Worm (Caenorhabditis elegans) whole organism, L2 larva: ENCODE results near the gene F59B8.1.
A peak's percentile ranks its signal among the peaks of the same experiment; 100 is the strongest.

Experiments used
- C34F6.9 ChIP-seq: fragments of 150-350 bp; optimal IDR thresholded peaks from 2 replicates; lab custom pipeline; 2014; ENCODE audit warnings: missing biosample characterization, missing genetic modification characterization
- F13H6.1 ChIP-seq: sonication (generic microtip); optimal IDR thresholded peaks from 2 replicates; lab custom pipeline; 2016; ENCODE audit warnings: missing genetic modification characterization, missing compliant biosample characterization
- R02D3.7 ChIP-seq: fragments of 150-350 bp; optimal IDR thresholded peaks from 2 replicates; lab custom pipeline; 2014; ENCODE audit warnings: missing biosample characterization, missing genetic modification characterization
- Y55F3AM.14 ChIP-seq: fragments of 200-800 bp; sonication (Bioruptor generic); optimal IDR thresholded peaks from 2 replicates; lab custom pipeline; 2018; ENCODE audit warnings: mild to moderate bottlenecking, missing genetic modification characterization, missing compliant biosample characterization
- ZK546.5 ChIP-seq: sonication (generic microtip); optimal IDR thresholded peaks from 2 replicates; lab custom pipeline; 2017; ENCODE audit warnings: missing biosample characterization, missing genetic modification characterization
- alr-1 ChIP-seq: fragments of 150-350 bp; optimal IDR thresholded peaks from 2 replicates; lab custom pipeline; 2014; ENCODE audit warnings: missing biosample characterization, missing genetic modification characterization
- aly-2 ChIP-seq: fragments of 150-350 bp; optimal IDR thresholded peaks from 2 replicates; lab custom pipeline; 2014; ENCODE audit warnings: missing biosample characterization, missing genetic modification characterization
- ama-1 ChIP-seq: fragments of 150-350 bp; optimal IDR thresholded peaks from 2 replicates; lab custom pipeline; 2018; ENCODE audit warnings: inconsistent platforms
- blmp-1 ChIP-seq: sonication (generic microtip); optimal IDR thresholded peaks from 2 replicates; lab custom pipeline; 2017; ENCODE audit warnings: missing genetic modification characterization, mild to moderate bottlenecking, missing compliant biosample characterization, antibody characterized with exemption, moderate library complexity; ENCODE audit not compliant: insufficient read depth
- ceh-16 ChIP-seq: fragments of 150-350 bp; optimal IDR thresholded peaks from 2 replicates; lab custom pipeline; 2014; ENCODE audit warnings: missing biosample characterization, missing genetic modification characterization
- ceh-82 ChIP-seq: fragments of 150-350 bp; optimal IDR thresholded peaks from 2 replicates; lab custom pipeline; 2014; ENCODE audit warnings: missing biosample characterization, missing genetic modification characterization
- crh-2 ChIP-seq: sonication (generic microtip); optimal IDR thresholded peaks from 2 replicates; lab custom pipeline; 2017; ENCODE audit warnings: missing biosample characterization, missing genetic modification characterization
- dmd-4 ChIP-seq: sonication (generic microtip); optimal IDR thresholded peaks from 2 replicates; lab custom pipeline; 2017; ENCODE audit warnings: missing biosample characterization, missing genetic modification characterization
- egl-27 ChIP-seq: sonication (generic microtip); optimal IDR thresholded peaks from 3 replicates; lab custom pipeline; 2017; ENCODE audit warnings: missing biosample characterization, missing genetic modification reagents, missing genetic modification characterization
- elt-1 ChIP-seq: fragments of 150-350 bp; optimal IDR thresholded peaks from 2 replicates; lab custom pipeline; 2014; ENCODE audit warnings: missing biosample characterization, missing genetic modification characterization
- elt-3 ChIP-seq: sonication (generic microtip); optimal IDR thresholded peaks from 2 replicates; lab custom pipeline; 2017; ENCODE audit warnings: missing biosample characterization, missing genetic modification characterization
- fos-1 ChIP-seq: fragments of 150-350 bp; optimal IDR thresholded peaks from 2 replicates; lab custom pipeline; 2014; ENCODE audit warnings: missing biosample characterization, missing genetic modification characterization
- gmeb-1 ChIP-seq: fragments of 150-350 bp; optimal IDR thresholded peaks from 2 replicates; lab custom pipeline; 2014; ENCODE audit warnings: missing biosample characterization, missing genetic modification characterization
- lin-11 ChIP-seq: fragments of 150-350 bp; sonication (generic microtip); optimal IDR thresholded peaks from 2 replicates; lab custom pipeline; 2014; ENCODE audit warnings: missing biosample characterization, missing genetic modification characterization, inconsistent platforms, mixed read lengths
- lin-13 ChIP-seq: fragments of 150-350 bp; optimal IDR thresholded peaks from 2 replicates; lab custom pipeline; 2014; ENCODE audit warnings: missing biosample characterization, missing genetic modification reagents, missing genetic modification characterization
- lin-39 ChIP-seq: fragments of 150-350 bp; optimal IDR thresholded peaks from 2 replicates; lab custom pipeline; 2014; ENCODE audit warnings: missing biosample characterization, missing genetic modification reagents, missing genetic modification characterization
- lsy-2 ChIP-seq, 2 experiments: fragments of 150-350 bp in 1 of 2; sonication (generic microtip) in 1 of 2; optimal IDR thresholded peaks; 2 replicates each; lab custom pipeline; 2014 to 2017; ENCODE audit warnings: missing biosample characterization in 2 of 2, missing genetic modification characterization in 2 of 2
- mab-5 ChIP-seq: fragments of 150-350 bp; optimal IDR thresholded peaks from 2 replicates; lab custom pipeline; 2014; ENCODE audit warnings: missing biosample characterization, missing genetic modification characterization
- mbf-1 ChIP-seq: sonication (generic microtip); optimal IDR thresholded peaks from 2 replicates; lab custom pipeline; 2017; ENCODE audit warnings: missing biosample characterization, missing genetic modification characterization
- mdl-1 ChIP-seq, 2 experiments: fragments of 150-350 bp in 1 of 2; sonication (generic microtip) in 1 of 2; optimal IDR thresholded peaks; 2 replicates each; lab custom pipeline; 2017; ENCODE audit warnings: missing biosample characterization in 2 of 2, missing genetic modification characterization in 2 of 2
- nhr-10 ChIP-seq: sonication (generic microtip); optimal IDR thresholded peaks from 2 replicates; lab custom pipeline; 2017; ENCODE audit warnings: missing biosample characterization, missing genetic modification characterization
- nhr-11 ChIP-seq: fragments of 150-350 bp; optimal IDR thresholded peaks from 2 replicates; lab custom pipeline; 2014; ENCODE audit warnings: missing biosample characterization, missing genetic modification characterization
- nhr-12 ChIP-seq: fragments of 150-350 bp; optimal IDR thresholded peaks from 2 replicates; lab custom pipeline; 2014; ENCODE audit warnings: missing biosample characterization, missing genetic modification characterization
- nhr-129 ChIP-seq: fragments of 150-350 bp; optimal IDR thresholded peaks from 2 replicates; lab custom pipeline; 2014; ENCODE audit warnings: missing biosample characterization, missing genetic modification characterization
- nhr-21 ChIP-seq: fragments of 150-350 bp; optimal IDR thresholded peaks from 2 replicates; lab custom pipeline; 2014; ENCODE audit warnings: missing biosample characterization, missing genetic modification characterization
- nhr-23 ChIP-seq: fragments of 150-350 bp; optimal IDR thresholded peaks from 2 replicates; lab custom pipeline; 2014; ENCODE audit warnings: missing biosample characterization, missing genetic modification reagents, missing genetic modification characterization
- nhr-237 ChIP-seq: fragments of 150-350 bp; optimal IDR thresholded peaks from 2 replicates; lab custom pipeline; 2014; ENCODE audit warnings: missing biosample characterization, missing genetic modification characterization
- nhr-25 ChIP-seq: fragments of 150-350 bp; sonication (generic microtip); optimal IDR thresholded peaks from 3 replicates; lab custom pipeline; 2014; ENCODE audit warnings: missing biosample characterization, missing genetic modification characterization
- nhr-6 ChIP-seq: fragments of 150-350 bp; optimal IDR thresholded peaks from 2 replicates; lab custom pipeline; 2014; ENCODE audit warnings: missing biosample characterization, missing genetic modification characterization
- nhr-77 ChIP-seq: fragments of 150-350 bp; optimal IDR thresholded peaks from 2 replicates; lab custom pipeline; 2014; ENCODE audit warnings: missing biosample characterization, missing genetic modification characterization
- peb-1 ChIP-seq: fragments of 150-350 bp; optimal IDR thresholded peaks from 2 replicates; lab custom pipeline; 2014; ENCODE audit warnings: missing biosample characterization, missing genetic modification characterization
- sem-4 ChIP-seq: fragments of 150-350 bp; optimal IDR thresholded peaks from 2 replicates; lab custom pipeline; 2014; ENCODE audit warnings: missing biosample characterization, missing genetic modification reagents, missing genetic modification characterization
- skn-1 ChIP-seq: sonication (generic microtip); optimal IDR thresholded peaks from 2 replicates; lab custom pipeline; 2017; ENCODE audit warnings: missing biosample characterization, missing genetic modification characterization
- sma-3 ChIP-seq: sonication (generic microtip); optimal IDR thresholded peaks from 2 replicates; lab custom pipeline; 2016; ENCODE audit warnings: missing genetic modification reagents, missing genetic modification characterization, missing compliant biosample characterization
- sma-9 ChIP-seq, 2 experiments: fragments of 150-350 bp in 1 of 2; sonication (generic microtip) in 1 of 2; optimal IDR thresholded peaks; 2 replicates each; lab custom pipeline; 2014 to 2016; ENCODE audit warnings: missing genetic modification characterization in 2 of 2, mild to moderate bottlenecking in 1 of 2, missing biosample characterization in 1 of 2, missing compliant biosample characterization in 1 of 2, missing genetic modification reagents in 1 of 2, moderate library complexity in 1 of 2
- snpc-4 ChIP-seq: fragments of 150-350 bp; optimal IDR thresholded peaks from 2 replicates; lab custom pipeline; 2014; ENCODE audit warnings: missing biosample characterization, missing genetic modification characterization
- unc-39 ChIP-seq: fragments of 150-350 bp; optimal IDR thresholded peaks from 2 replicates; lab custom pipeline; 2014; ENCODE audit warnings: missing biosample characterization, missing genetic modification characterization
- unc-55 ChIP-seq: fragments of 150-350 bp; sonication (generic microtip); optimal IDR thresholded peaks from 3 replicates; lab custom pipeline; 2014; ENCODE audit warnings: missing biosample characterization, missing genetic modification reagents, missing genetic modification characterization
- unc-62 ChIP-seq: fragments of 150-350 bp; optimal IDR thresholded peaks from 2 replicates; lab custom pipeline; 2014; ENCODE audit warnings: missing biosample characterization, missing genetic modification reagents, missing genetic modification characterization
- zag-1 ChIP-seq: fragments of 150-350 bp; optimal IDR thresholded peaks from 2 replicates; lab custom pipeline; 2014; ENCODE audit warnings: missing biosample characterization, missing genetic modification characterization
- ztf-1 ChIP-seq: fragments of 200-800 bp; sonication (Bioruptor generic); conservative IDR thresholded peaks from 2 replicates; pipeline ENCODE4 v1.3.6; 2022; ENCODE audit warnings: missing genetic modification characterization, missing compliant biosample characterization
- ztf-11 ChIP-seq: sonication (generic microtip); optimal IDR thresholded peaks from 2 replicates; lab custom pipeline; 2017; ENCODE audit warnings: missing biosample characterization, missing genetic modification characterization
- ztf-4 ChIP-seq: fragments of 150-350 bp; optimal IDR thresholded peaks from 2 replicates; lab custom pipeline; 2014; ENCODE audit warnings: missing biosample characterization, missing genetic modification characterization

Gene F59B8.1

ce11 chrIV:9441391-9441790 lies 13.3 kb downstream of the F59B8.1 start:
- TF ChIP-seq alr-1 (tag; lab: Kevin White, UChicago) (no peak), egl-27 (tag; lab: Kevin White, UChicago) (no peak), blmp-1 (tag; lab: Kevin White, UChicago) (peak; percentile 41), nhr-21 (tag; lab: Kevin White, UChicago) (no peak), crh-2 (tag; lab: Kevin White, UChicago) (peak; percentile 8), unc-62 (GFP tag; lab: Kevin White, UChicago) (no peak), sma-9 (GFP tag; optimal IDR thresholded peaks at IDR 0.05; lab: Kevin White, UChicago) (peak; percentile 12), sma-9 (tag; optimal IDR thresholded peaks at IDR 0.05; lab: Kevin White, UChicago) (no peak)

ce11 chrIV:9442106-9442532 lies 14.1 kb downstream of the F59B8.1 start:
- TF ChIP-seq peb-1 (tag; lab: Kevin White, UChicago) (no peak), unc-62 (GFP tag; lab: Kevin White, UChicago) (no peak), crh-2 (tag; lab: Kevin White, UChicago) (peak; percentile 97), nhr-25 (peak; percentile 17), unc-39 (tag; lab: Kevin White, UChicago) (no peak), nhr-11 (tag; lab: Kevin White, UChicago) (no peak), mdl-1 (tag; optimal IDR thresholded peaks at IDR 0.05; lab: Kevin White, UChicago) (peak; percentile 72 to 87), nhr-23 (tag; lab: Kevin White, UChicago) (no peak), zag-1 (tag; lab: Kevin White, UChicago) (no peak), unc-55 (GFP tag; lab: Kevin White, UChicago) (no peak), fos-1 (tag; lab: Kevin White, UChicago) (peak; percentile 39), skn-1 (tag; lab: Kevin White, UChicago) (peak; percentile 74), snpc-4 (tag; lab: Kevin White, UChicago) (no peak), lin-13 (GFP tag; lab: Kevin White, UChicago) (peak; percentile 41), lin-39 (tag; lab: Kevin White, UChicago) (no peak), mab-5 (no peak), ztf-1 (GFP tag; lab: Robert Waterston, UW) (no peak), nhr-129 (tag; lab: Kevin White, UChicago) (peak; percentile 65), ama-1 (lab: Kevin White, UChicago) (peak; percentile 35), C34F6.9 (tag; lab: Kevin White, UChicago) (no peak), nhr-77 (tag; lab: Kevin White, UChicago) (no peak), blmp-1 (tag; lab: Kevin White, UChicago) (peak; percentile 61), mbf-1 (tag; lab: Kevin White, UChicago) (no peak), nhr-237 (tag; lab: Kevin White, UChicago) (no peak), gmeb-1 (peak; percentile 59), elt-3 (tag; lab: Kevin White, UChicago) (no peak), sem-4 (tag; lab: Kevin White, UChicago) (peak; percentile 62), ztf-11 (tag; lab: Kevin White, UChicago) (no peak), dmd-4 (tag; lab: Kevin White, UChicago) (no peak), lin-11 (no peak), lsy-2 (tag; optimal IDR thresholded peaks at IDR 0.05; lab: Kevin White, UChicago) (peak in 1 of 2 experiments; percentile 56), elt-1 (tag; lab: Kevin White, UChicago) (peak; percentile 64), egl-27 (tag; lab: Kevin White, UChicago) (peak; percentile 11), sma-3 (peak; percentile 89), aly-2 (tag; lab: Kevin White, UChicago) (no peak), Y55F3AM.14 (GFP tag; lab: Kevin White, UChicago) (no peak), F13H6.1 (tag; lab: Kevin White, UChicago) (peak; percentile 58), ZK546.5 (tag; lab: Kevin White, UChicago) (no peak), nhr-12 (tag; lab: Kevin White, UChicago) (no peak), nhr-10 (tag; lab: Kevin White, UChicago) (peak; percentile 3), nhr-21 (tag; lab: Kevin White, UChicago) (peak; percentile 88), ztf-4 (no peak), ceh-16 (tag; lab: Kevin White, UChicago) (peak; percentile 82), nhr-6 (peak; percentile 82), R02D3.7 (tag; lab: Kevin White, UChicago) (no peak), sma-9 (GFP tag; optimal IDR thresholded peaks at IDR 0.05; lab: Kevin White, UChicago) (peak; percentile 94), sma-9 (tag; optimal IDR thresholded peaks at IDR 0.05; lab: Kevin White, UChicago) (no peak), alr-1 (tag; lab: Kevin White, UChicago) (no peak), ceh-82 (tag; lab: Kevin White, UChicago) (no peak)
